Fruit fly (Drosophila melanogaster): Measurements from ENCODE around the gene Pka-C2.

- TF ChIP-seq fkh (GFP tag; optimal IDR thresholded peaks at IDR 0.05) = no peak
- no peak for TF ChIP-seq CG11294 (GFP tag; IDR thresholded peaks at IDR 0.05)
- TF ChIP-seq CG32006 (GFP tag; optimal IDR thresholded peaks at IDR 0.05) = no peak
- TF ChIP-seq CG6854 (GFP tag; optimal IDR thresholded peaks at IDR 0.05) = no peak
- TF ChIP-seq dsx (GFP tag; optimal IDR thresholded peaks at IDR 0.05; ENCODE audit: poor library complexity, severe bottlenecking) = no peak
- TF ChIP-seq spab (GFP tag; optimal IDR thresholded peaks at IDR 0.05) = no peak
- no peak for TF ChIP-seq Sox14 (GFP tag; optimal IDR thresholded peaks at IDR 0.05)
- TF ChIP-seq Met (GFP tag; optimal IDR thresholded peaks at IDR 0.05) = no peak
- TF ChIP-seq CG16779 (tag; optimal IDR thresholded peaks at IDR 0.05) = no peak
- no peak for TF ChIP-seq CG10631 (GFP tag; optimal IDR thresholded peaks at IDR 0.05)
- TF ChIP-seq pdm3 (GFP tag; optimal IDR thresholded peaks at IDR 0.05) = no peak
- TF ChIP-seq Ets21C (GFP tag; optimal IDR thresholded peaks at IDR 0.05) = no peak
- TF ChIP-seq Eip78C (GFP tag) = no peak
Observed at dm6 chr3R:30731065-30731464, 34.1 kb upstream of the Pka-C2 start, which contains the start of gene CG11313.
